Fruit fly (Drosophila melanogaster): ENCODE results near the gene Osi11.

The Osi11 gene

dm6 chr3R:6304947-6305346 lies 36.4 kb upstream of the Osi11 start, which contains the start of gene Osi16:
TSS of gene Osi16 (plus strand) at chr3R:6305247.
- TF ChIP-seq foxo (GFP tag; optimal IDR thresholded peaks at IDR 0.05) = no peak
- no peak for TF ChIP-seq dmrt93B (GFP tag; optimal IDR thresholded peaks at IDR 0.05)
- TF ChIP-seq Mio (GFP tag; optimal IDR thresholded peaks at IDR 0.05) = no peak
- TF ChIP-seq CrebA (GFP tag; optimal IDR thresholded peaks at IDR 0.05; ENCODE audit: borderline replicate concordance) = no peak
- no peak for TF ChIP-seq Abd-B (GFP tag; optimal IDR thresholded peaks at IDR 0.05)

dm6 chr3R:6303738-6304137 lies 35.2 kb upstream of the Osi11 start, which contains the start of gene CG46396:
TSS of gene CG46396 (plus strand) at chr3R:6304038.
- TF ChIP-seq foxo (GFP tag; optimal IDR thresholded peaks at IDR 0.05) (no peak), pan (optimal IDR thresholded peaks at IDR 0.05) (no peak), Vsx2 (GFP tag; optimal IDR thresholded peaks at IDR 0.05; ENCODE audit: partially characterized antibody) (no peak), fru (GFP tag; optimal IDR thresholded peaks at IDR 0.05) (no peak), sv (GFP tag; optimal IDR thresholded peaks at IDR 0.05) (no peak), OdsH (GFP tag; optimal IDR thresholded peaks at IDR 0.05) (no peak), rgr (GFP tag; optimal IDR thresholded peaks at IDR 0.05) (no peak), sage (GFP tag; optimal IDR thresholded peaks at IDR 0.05) (no peak), psq (GFP tag; optimal IDR thresholded peaks at IDR 0.05) (no peak), brk (GFP tag; optimal IDR thresholded peaks at IDR 0.05) (no peak), CG32264 (GFP tag; optimal IDR thresholded peaks at IDR 0.05) (no peak), Abd-B (GFP tag; optimal IDR thresholded peaks at IDR 0.05) (no peak), HLH106 (tag; optimal IDR thresholded peaks at IDR 0.05) (no peak), Hnf4 (GFP tag; optimal IDR thresholded peaks at IDR 0.05) (no peak), CG9705 (GFP tag; optimal IDR thresholded peaks at IDR 0.05) (no peak), Sp1 (GFP tag; optimal IDR thresholded peaks at IDR 0.05) (no peak), dsf (GFP tag; optimal IDR thresholded peaks at IDR 0.05; ENCODE audit: borderline replicate concordance) (no peak), dl (GFP tag; optimal IDR thresholded peaks at IDR 0.05; ENCODE audit: insufficient read depth in 1 of 2, partially characterized antibody in 2 of 2) (no peak), CrebA (GFP tag; optimal IDR thresholded peaks at IDR 0.05; ENCODE audit: borderline replicate concordance) (no peak), jim (GFP tag; optimal IDR thresholded peaks at IDR 0.05) (no peak)

DNA sequence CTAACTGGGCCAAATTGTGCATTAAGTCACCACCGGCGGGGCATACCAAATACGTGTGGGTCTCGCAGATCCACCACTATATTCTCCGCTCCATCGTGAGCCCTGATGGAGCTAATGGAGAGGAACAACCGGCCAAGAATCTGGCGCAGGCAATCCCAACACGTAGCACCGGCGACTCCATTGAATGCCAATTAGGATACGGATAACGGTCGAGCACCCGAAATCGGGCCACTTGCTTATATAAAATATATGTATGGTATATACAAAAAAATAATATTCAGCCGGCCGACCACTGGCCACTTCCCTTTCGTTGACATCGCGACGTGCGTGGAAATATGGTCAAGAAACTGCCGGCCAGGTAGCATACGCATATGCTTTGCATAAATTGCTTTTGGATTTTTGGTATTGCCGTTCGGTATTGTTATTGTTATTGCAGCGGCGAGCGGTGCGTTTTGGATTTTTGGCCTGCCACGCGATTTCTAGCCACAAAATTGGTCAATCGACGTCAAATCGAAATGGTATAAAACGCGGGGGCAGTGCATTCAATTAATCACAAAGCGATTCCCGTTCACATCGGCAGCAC lies 32.8 kb upstream of the Osi11 start, which contains the start of gene Osi15:
Gene Osi15 (plus strand): TSS at position 548 of the 583 bp plus-strand sequence.
- TF ChIP-seq Hnf4 (GFP tag; optimal IDR thresholded peaks at IDR 0.05) (no peak), CG9705 (GFP tag; optimal IDR thresholded peaks at IDR 0.05) (no peak), dsf (GFP tag; optimal IDR thresholded peaks at IDR 0.05; ENCODE audit: borderline replicate concordance) (no peak), woc (GFP tag; optimal IDR thresholded peaks at IDR 0.05) (no peak), sv (GFP tag; optimal IDR thresholded peaks at IDR 0.05) (no peak), Hr78 (GFP tag; optimal IDR thresholded peaks at IDR 0.05) (no peak), sage (GFP tag; optimal IDR thresholded peaks at IDR 0.05) (no peak), dl (GFP tag; optimal IDR thresholded peaks at IDR 0.05; ENCODE audit: insufficient read depth in 1 of 2, partially characterized antibody in 2 of 2) (no peak), dmrt93B (GFP tag; optimal IDR thresholded peaks at IDR 0.05) (no peak), Dfd (GFP tag; optimal IDR thresholded peaks at IDR 0.05) (no peak), N (GFP tag; optimal IDR thresholded peaks at IDR 0.05) (no peak), jim (GFP tag; optimal IDR thresholded peaks at IDR 0.05) (no peak)

dm6 chr3R:6298828-6299227 lies 30.3 kb upstream of the Osi11 start, which contains the start of gene Osi14:
TSS of gene Osi14 (plus strand) at chr3R:6299128.
- TF ChIP-seq CG32264 (GFP tag; optimal IDR thresholded peaks at IDR 0.05) = no peak
- no peak for TF ChIP-seq CG9705 (GFP tag; optimal IDR thresholded peaks at IDR 0.05)

dm6 chr3R:6297164-6297563 lies 28.6 kb upstream of the Osi11 start:
- TF ChIP-seq Abd-B (GFP tag; optimal IDR thresholded peaks at IDR 0.05) (no peak), sage (GFP tag; optimal IDR thresholded peaks at IDR 0.05) (no peak)

DNA sequence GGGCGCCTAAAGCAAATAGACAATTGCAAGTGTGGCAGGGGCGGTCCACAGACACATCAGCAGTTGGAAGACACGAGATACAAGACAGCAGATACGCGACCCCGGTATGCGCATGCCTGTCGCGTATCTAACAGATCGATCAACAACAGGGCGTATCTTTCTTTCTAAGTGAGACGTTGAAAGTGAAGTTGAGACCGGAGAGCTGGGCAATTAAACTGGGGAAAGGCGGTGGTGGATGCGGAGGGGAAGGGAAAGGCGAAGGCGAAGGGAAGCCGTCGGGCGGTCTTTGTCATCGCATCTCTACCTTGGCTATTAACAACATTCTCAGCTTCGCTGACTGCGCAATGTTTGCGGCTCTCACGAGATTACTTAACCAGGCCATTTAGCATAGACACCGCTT lies 25.5 kb upstream of the Osi11 start:
- TF ChIP-seq psq (GFP tag; optimal IDR thresholded peaks at IDR 0.05) = no peak
- TF ChIP-seq Jra (GFP tag; optimal IDR thresholded peaks at IDR 0.05) = no peak
- TF ChIP-seq tai (GFP tag; optimal IDR thresholded peaks at IDR 0.05) = no peak
- no peak for TF ChIP-seq fru (GFP tag; optimal IDR thresholded peaks at IDR 0.05)
- no peak for TF ChIP-seq pan (optimal IDR thresholded peaks at IDR 0.05)
- TF ChIP-seq Dif (GFP tag; optimal IDR thresholded peaks at IDR 0.05; ENCODE audit: partially characterized antibody) = no peak
- no peak for TF ChIP-seq h (GFP tag; optimal IDR thresholded peaks at IDR 0.05)
- TF ChIP-seq CG9705 (GFP tag; optimal IDR thresholded peaks at IDR 0.05) = no peak
- TF ChIP-seq ey (GFP tag; optimal IDR thresholded peaks at IDR 0.05) = no peak

All from whole organism, wandering third instar larva.